Fruit fly (Drosophila melanogaster) whole organism, embryonic: ENCODE data around the gene CG12106.

Source experiments
- Adf1 ChIP-seq: fragments of 200-800 bp; sonication (Bioruptor generic); IDR thresholded peaks from 2 replicates; pipeline ENCODE4 v1.3.6; 2022; ENCODE audit warnings: missing biosample characterization, missing genetic modification characterization
- BEAF-32 ChIP-seq: fragments of 200-800 bp; sonication (Bioruptor generic); optimal IDR thresholded peaks from 3 replicates; lab custom pipeline; 2017; ENCODE audit warnings: missing biosample characterization, missing genetic modification characterization, mild to moderate bottlenecking, moderate library complexity, missing genetic modification reagents
- Bgb ChIP-seq: fragments of 200-800 bp; sonication (Bioruptor generic); IDR thresholded peaks from 2 replicates; pipeline ENCODE4 v1.3.6; 2022; ENCODE audit warnings: missing biosample characterization, missing genetic modification characterization; ENCODE audit not compliant: partially characterized antibody
- BtbVII ChIP-seq: fragments of 200-800 bp; sonication (Bioruptor generic); optimal IDR thresholded peaks from 3 replicates; lab custom pipeline; 2017; ENCODE audit warnings: missing biosample characterization, mild to moderate bottlenecking, missing genetic modification characterization
- CG10209 ChIP-seq: fragments of 200-800 bp; sonication (Bioruptor generic); optimal IDR thresholded peaks from 3 replicates; lab custom pipeline; 2017; ENCODE audit warnings: missing biosample characterization, mild to moderate bottlenecking, missing genetic modification characterization, missing genetic modification reagents
- CG1024 ChIP-seq: fragments of 200-800 bp; sonication (Bioruptor generic); IDR thresholded peaks from 2 replicates; pipeline ENCODE4 v1.3.6; 2022; ENCODE audit warnings: missing biosample characterization, missing genetic modification characterization
- CG10462 ChIP-seq: fragments of 200-800 bp; sonication (Bioruptor generic); optimal IDR thresholded peaks from 2 replicates; lab custom pipeline; 2016; ENCODE audit warnings: missing biosample characterization, missing genetic modification characterization
- CG10565 ChIP-seq: fragments of 200-800 bp; sonication (Bioruptor generic); optimal IDR thresholded peaks from 3 replicates; lab custom pipeline; 2016; ENCODE audit warnings: missing biosample characterization, mild to moderate bottlenecking, missing genetic modification characterization
- CG12219 ChIP-seq: fragments of 200-800 bp; sonication (Bioruptor generic); optimal IDR thresholded peaks from 3 replicates; lab custom pipeline; 2018; ENCODE audit warnings: missing biosample characterization, mild to moderate bottlenecking, missing genetic modification characterization
- CG12391 ChIP-seq: fragments of 200-800 bp; sonication (Bioruptor generic); optimal IDR thresholded peaks from 3 replicates; lab custom pipeline; 2018; ENCODE audit warnings: missing biosample characterization, mild to moderate bottlenecking, missing genetic modification characterization, moderate library complexity
- CG16813 ChIP-seq: fragments of 200-800 bp; sonication (Bioruptor generic); IDR thresholded peaks from 3 replicates; pipeline ENCODE4 v1.3.6; 2022; ENCODE audit warnings: missing biosample characterization, missing genetic modification characterization; ENCODE audit not compliant: partially characterized antibody
- CG17385 ChIP-seq: fragments of 200-800 bp; sonication (Bioruptor generic); optimal IDR thresholded peaks from 3 replicates; lab custom pipeline; 2018; ENCODE audit warnings: missing biosample characterization, mild to moderate bottlenecking, missing genetic modification characterization
- CG1792 ChIP-seq: fragments of 200-800 bp; sonication (Bioruptor generic); optimal IDR thresholded peaks from 2 replicates; lab custom pipeline; 2016; ENCODE audit warnings: missing biosample characterization, missing genetic modification characterization
- CG2116 ChIP-seq: fragments of 200-800 bp; sonication (Bioruptor generic); optimal IDR thresholded peaks from 3 replicates; lab custom pipeline; 2018; ENCODE audit warnings: missing biosample characterization, mild to moderate bottlenecking, missing genetic modification characterization
- CG2129 ChIP-seq: fragments of 200-800 bp; sonication (Bioruptor generic); IDR thresholded peaks from 2 replicates; pipeline ENCODE4 v1.3.6; 2022; ENCODE audit warnings: missing biosample characterization, missing genetic modification characterization; ENCODE audit not compliant: partially characterized antibody
- CG3281 ChIP-seq: fragments of 200-800 bp; sonication (Bioruptor generic); optimal IDR thresholded peaks from 3 replicates; lab custom pipeline; 2017; ENCODE audit warnings: missing biosample characterization, mild to moderate bottlenecking, missing genetic modification characterization
- CG4730 ChIP-seq: fragments of 200-800 bp; sonication (Bioruptor generic); IDR thresholded peaks from 2 replicates; pipeline ENCODE4 v1.3.6; 2022; ENCODE audit warnings: missing biosample characterization, missing genetic modification characterization
- CG4854 ChIP-seq: fragments of 200-800 bp; sonication (Bioruptor generic); optimal IDR thresholded peaks from 2 replicates; lab custom pipeline; 2016; ENCODE audit warnings: missing biosample characterization, missing genetic modification characterization, inconsistent platforms
- CG6254 ChIP-seq: fragments of 200-800 bp; sonication (Bioruptor generic); optimal IDR thresholded peaks from 3 replicates; lab custom pipeline; 2017; ENCODE audit warnings: mild to moderate bottlenecking, missing biosample characterization, missing genetic modification reagents, missing genetic modification characterization
- CG6791 ChIP-seq: fragments of 200-800 bp; sonication (Bioruptor generic); IDR thresholded peaks from 3 replicates; pipeline ENCODE4 v1.3.6; 2022; ENCODE audit warnings: missing biosample characterization, missing genetic modification characterization; ENCODE audit not compliant: partially characterized antibody
- CG8388 ChIP-seq: fragments of 200-800 bp; sonication (Bioruptor generic); optimal IDR thresholded peaks from 2 replicates; lab custom pipeline; 2019; ENCODE audit warnings: missing biosample characterization, mild to moderate bottlenecking, missing genetic modification characterization, moderate library complexity
- Dll ChIP-seq: fragments of 200-800 bp; sonication (Bioruptor generic); IDR thresholded peaks from 4 replicates; pipeline ENCODE4 v1.3.6; 2022; ENCODE audit warnings: missing biosample characterization, missing genetic modification characterization; ENCODE audit not compliant: partially characterized antibody
- Dp ChIP-seq: fragments of 200-800 bp; sonication (Bioruptor generic); optimal IDR thresholded peaks from 2 replicates; lab custom pipeline; 2018; ENCODE audit warnings: missing biosample characterization, mild to moderate bottlenecking, missing genetic modification characterization, moderate library complexity
- Dref ChIP-seq: fragments of 200-800 bp; sonication (Bioruptor generic); IDR thresholded peaks from 2 replicates; pipeline ENCODE4 v1.3.6; 2022; ENCODE audit warnings: missing biosample characterization, missing genetic modification characterization
- Hey ChIP-seq: fragments of 200-800 bp; sonication (Bioruptor generic); optimal IDR thresholded peaks from 3 replicates; lab custom pipeline; 2018; ENCODE audit warnings: missing biosample characterization, mild to moderate bottlenecking, missing genetic modification characterization
- Hmr ChIP-seq: fragments of 200-800 bp; sonication (Bioruptor generic); optimal IDR thresholded peaks from 3 replicates; lab custom pipeline; 2017; ENCODE audit warnings: mild to moderate bottlenecking, missing biosample characterization, missing genetic modification reagents, missing genetic modification characterization
- Lhr ChIP-seq: fragments of 200-800 bp; sonication (Bioruptor generic); optimal IDR thresholded peaks from 3 replicates; lab custom pipeline; 2017; ENCODE audit warnings: mild to moderate bottlenecking, missing biosample characterization, missing genetic modification reagents, missing genetic modification characterization
- MESR4 ChIP-seq: fragments of 200-800 bp; sonication (Bioruptor generic); optimal IDR thresholded peaks from 2 replicates; lab custom pipeline; 2018; ENCODE audit warnings: missing biosample characterization, mild to moderate bottlenecking, missing genetic modification characterization, moderate library complexity
- MTF-1 ChIP-seq: fragments of 200-800 bp; sonication (Bioruptor generic); optimal IDR thresholded peaks from 2 replicates; lab custom pipeline; 2018; ENCODE audit warnings: missing biosample characterization, mild to moderate bottlenecking, missing genetic modification characterization, borderline replicate concordance
- Max ChIP-seq: fragments of 200-800 bp; sonication (Bioruptor generic); optimal IDR thresholded peaks from 2 replicates; lab custom pipeline; 2016; ENCODE audit warnings: missing biosample characterization, mild to moderate bottlenecking, missing genetic modification characterization
- Med ChIP-seq: fragments of 200-800 bp; sonication (Bioruptor generic); peaks from one replicate; lab custom pipeline; 2016; ENCODE audit warnings: missing biosample characterization, missing genetic modification characterization, mild to moderate bottlenecking, inconsistent platforms, moderate library complexity
- Mes4 ChIP-seq: fragments of 200-800 bp; sonication (Bioruptor generic); optimal IDR thresholded peaks from 2 replicates; lab custom pipeline; 2016; ENCODE audit warnings: missing biosample characterization, missing genetic modification characterization
- NC2α ChIP-seq: fragments of 200-800 bp; sonication (Bioruptor generic); optimal IDR thresholded peaks from 2 replicates; lab custom pipeline; 2016; ENCODE audit warnings: missing biosample characterization, missing genetic modification characterization
- Opbp ChIP-seq: fragments of 200-800 bp; sonication (Bioruptor generic); IDR thresholded peaks from 3 replicates; pipeline ENCODE4 v1.3.6; 2022; ENCODE audit warnings: missing biosample characterization, missing genetic modification characterization; ENCODE audit not compliant: partially characterized antibody
- Scr ChIP-seq: fragments of 200-800 bp; sonication (Bioruptor generic); IDR thresholded peaks from 2 replicates; pipeline ENCODE4 v1.3.6; 2022; ENCODE audit warnings: missing biosample characterization, missing genetic modification characterization; ENCODE audit not compliant: partially characterized antibody
- Sry-δ ChIP-seq: fragments of 200-800 bp; sonication (Bioruptor generic); optimal IDR thresholded peaks from 2 replicates; lab custom pipeline; 2016; ENCODE audit warnings: missing biosample characterization, missing genetic modification characterization
- bigmax ChIP-seq: fragments of 200-800 bp; sonication (Bioruptor generic); optimal IDR thresholded peaks from 2 replicates; lab custom pipeline; 2018; ENCODE audit warnings: missing biosample characterization, mild to moderate bottlenecking, missing genetic modification characterization
- bowl ChIP-seq: fragments of 200-800 bp; sonication (Bioruptor generic); IDR thresholded peaks from 2 replicates; pipeline ENCODE4 v1.3.6; 2022; ENCODE audit warnings: missing biosample characterization, missing genetic modification characterization
- chinmo ChIP-seq: fragments of 200-800 bp; sonication (Bioruptor generic); IDR thresholded peaks from 4 replicates; pipeline ENCODE4 v1.3.6; 2022; ENCODE audit warnings: missing biosample characterization, missing genetic modification characterization; ENCODE audit not compliant: partially characterized antibody
- fd96Cb ChIP-seq: fragments of 200-800 bp; sonication (Bioruptor generic); optimal IDR thresholded peaks from 2 replicates; lab custom pipeline; 2018; ENCODE audit warnings: missing biosample characterization, mild to moderate bottlenecking, missing genetic modification characterization, moderate library complexity
- gcm2 ChIP-seq: fragments of 200-800 bp; sonication (Bioruptor generic); optimal IDR thresholded peaks from 2 replicates; lab custom pipeline; 2016; ENCODE audit warnings: missing biosample characterization, missing genetic modification characterization
- gem ChIP-seq: fragments of 200-800 bp; sonication (Bioruptor generic); optimal IDR thresholded peaks from 2 replicates; lab custom pipeline; 2019; ENCODE audit warnings: missing biosample characterization, mild to moderate bottlenecking, missing genetic modification characterization, moderate library complexity
- gfzf ChIP-seq: fragments of 200-800 bp; sonication (Bioruptor generic); optimal IDR thresholded peaks from 2 replicates; lab custom pipeline; 2016; ENCODE audit warnings: missing biosample characterization, mild to moderate bottlenecking, missing genetic modification characterization, moderate library complexity
- gsb ChIP-seq: fragments of 200-800 bp; sonication (Bioruptor generic); IDR thresholded peaks from 2 replicates; pipeline ENCODE4 v1.3.6; 2022; ENCODE audit warnings: missing biosample characterization, missing genetic modification characterization
- nerfin-1 ChIP-seq: fragments of 200-800 bp; sonication (Bioruptor generic); optimal IDR thresholded peaks from 3 replicates; lab custom pipeline; 2019; ENCODE audit warnings: missing biosample characterization, mild to moderate bottlenecking, missing genetic modification characterization, moderate library complexity
- nerfin-2 ChIP-seq: fragments of 200-800 bp; sonication (Bioruptor generic); IDR thresholded peaks from 2 replicates; pipeline ENCODE4 v1.3.6; 2022; ENCODE audit warnings: missing biosample characterization, missing genetic modification characterization; ENCODE audit not compliant: partially characterized antibody
- onecut ChIP-seq: fragments of 200-800 bp; sonication (Bioruptor generic); IDR thresholded peaks from 2 replicates; pipeline ENCODE4 v1.3.6; 2022; ENCODE audit warnings: missing biosample characterization, missing genetic modification characterization
- otp ChIP-seq: fragments of 200-800 bp; sonication (Bioruptor generic); IDR thresholded peaks from 3 replicates; pipeline ENCODE4, ENCODE4 v1.3.6; 2022; ENCODE audit warnings: missing biosample characterization, missing genetic modification characterization
- unc-4 ChIP-seq: fragments of 200-800 bp; sonication (Bioruptor generic); IDR thresholded peaks from 2 replicates; pipeline ENCODE4 v1.3.6; 2022; ENCODE audit warnings: missing biosample characterization, missing genetic modification characterization; ENCODE audit not compliant: partially characterized antibody

CG12106 gene

DNA sequence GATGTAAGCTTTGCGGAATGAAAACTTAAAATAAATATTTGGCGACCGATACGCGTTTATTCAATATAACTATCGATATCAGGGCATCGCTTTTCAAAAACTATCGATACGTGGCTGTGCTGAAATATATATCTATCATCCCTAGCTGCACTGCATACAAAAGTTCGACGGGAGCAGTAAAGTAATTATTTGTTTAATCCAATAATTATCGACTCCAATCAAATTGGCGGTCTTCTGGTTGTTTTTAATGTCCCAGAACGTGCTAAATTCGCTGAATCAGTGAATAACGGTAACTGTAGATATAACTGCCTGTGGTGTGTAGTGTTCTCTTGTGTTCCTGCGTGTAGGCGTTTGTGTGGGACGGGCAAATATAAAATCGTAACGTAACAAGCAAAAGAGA, 30.6 kb upstream of the CG12106 start, which contains the start of gene mei-P26 (continued):
- TF ChIP-seq CG17385 (GFP tag; lab: Kevin White, UChicago) (no peak), bowl (no peak), gfzf (GFP tag; lab: Kevin White, UChicago) (peak; percentile 0), Hmr (GFP tag; lab: Kevin White, UChicago) (no peak), MESR4 (GFP tag; lab: Kevin White, UChicago) (peak; percentile 73), Med (GFP tag; lab: Kevin White, UChicago) (peak; percentile 25), onecut (no peak), CG2129 (peak; percentile 65), CG6254 (GFP tag; lab: Kevin White, UChicago) (no peak), Dll (GFP tag; lab: Robert Waterston, UW) (peak; percentile 79), bigmax (GFP tag; lab: Kevin White, UChicago) (no peak), CG4730 (GFP tag; lab: Robert Waterston, UW) (no peak), gsb (GFP tag; lab: Robert Waterston, UW) (no peak), Dref (GFP tag; lab: Robert Waterston, UW) (peak; percentile 83), CG8388 (GFP tag; lab: Kevin White, UChicago) (no peak), Dp (peak; percentile 51), Hey (tag; lab: Kevin White, UChicago) (no peak), nerfin-1 (no peak), unc-4 (peak; percentile 84), NC2α (GFP tag; lab: Kevin White, UChicago) (no peak), Max (no peak), CG3281 (GFP tag; lab: Kevin White, UChicago) (no peak), CG12219 (GFP tag; lab: Kevin White, UChicago) (no peak), Opbp (GFP tag; lab: Robert Waterston, UW) (peak; percentile 87), Adf1 (GFP tag; lab: Robert Waterston, UW) (no peak), Sry-δ (GFP tag; lab: Kevin White, UChicago) (peak; percentile 78), gcm2 (GFP tag; lab: Kevin White, UChicago) (no peak), fd96Cb (no peak), Lhr (GFP tag; lab: Kevin White, UChicago) (no peak), Bgb (GFP tag; lab: Robert Waterston, UW) (peak; percentile 91), Scr (GFP tag; lab: Robert Waterston, UW) (peak; percentile 85), chinmo (GFP tag; lab: Robert Waterston, UW) (peak; percentile 94), CG6791 (GFP tag; lab: Robert Waterston, UW) (peak; percentile 88), CG4854 (no peak), CG16813 (GFP tag; lab: Robert Waterston, UW) (peak; percentile 78), nerfin-2 (peak; percentile 73), CG10565 (GFP tag; lab: Kevin White, UChicago) (no peak), otp (GFP tag; lab: Robert Waterston, UW) (no peak), gem (tag; lab: Kevin White, UChicago) (no peak), MTF-1 (GFP tag; lab: Kevin White, UChicago) (no peak), CG2116 (GFP tag; lab: Kevin White, UChicago) (peak; percentile 36), CG10462 (GFP tag; lab: Kevin White, UChicago) (no peak), BEAF-32 (GFP tag; lab: Kevin White, UChicago) (peak; percentile 78), BtbVII (GFP tag; lab: Kevin White, UChicago) (no peak), CG1792 (GFP tag; lab: Kevin White, UChicago) (no peak), CG10209 (GFP tag; lab: Kevin White, UChicago) (no peak), CG1024 (no peak), Mes4 (GFP tag; lab: Kevin White, UChicago) (no peak), CG12391 (tag; lab: Kevin White, UChicago) (peak; percentile 12)
